Fruit fly (Drosophila melanogaster) whole organism, pupa: ENCODE results near the gene CG15047.

Experiments used
- CG10348 ChIP-seq: fragments of 200-800 bp; sonication (Bioruptor generic); IDR thresholded peaks from 2 replicates; pipeline ENCODE4 v1.3.6; 2022; ENCODE audit warnings: missing biosample characterization, missing genetic modification characterization
- CG32121 ChIP-seq: fragments of 200-800 bp; sonication (Bioruptor generic); IDR thresholded peaks from 2 replicates; pipeline ENCODE4 v1.3.6; 2022; ENCODE audit warnings: missing biosample characterization, missing genetic modification characterization

DNA sequence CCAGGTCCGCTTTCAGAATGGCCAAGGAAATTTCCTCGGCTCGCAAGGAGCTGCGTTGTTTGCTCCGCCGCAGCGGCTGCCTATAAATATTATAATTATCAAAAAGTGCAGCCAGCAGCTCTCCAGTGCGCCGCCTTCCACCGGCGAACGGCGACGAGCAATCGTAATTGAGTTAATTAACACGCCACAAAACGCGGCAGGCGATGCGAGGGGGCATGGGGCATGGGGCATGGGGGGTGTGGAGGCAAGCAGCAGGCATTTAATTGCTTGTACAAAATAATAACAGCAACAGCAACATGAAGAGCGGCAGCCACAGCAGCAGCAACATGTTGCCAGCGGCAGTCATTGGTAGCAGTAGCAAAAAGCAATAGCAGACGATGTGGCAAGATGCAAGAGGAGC, 22.2 kb downstream of the CG15047 start:
- TF ChIP-seq CG32121 (GFP tag; lab: Robert Waterston, UW) (no peak), CG10348 (no peak)
